Fruit fly (Drosophila melanogaster): ENCODE data around the gene APC7.

APC7 gene

dm6 chrX:6615476-6615875 is 18.6 kb downstream of the APC7 start (continued):
- TF ChIP-seq CG6854 (GFP tag; optimal IDR thresholded peaks at IDR 0.05) (no peak), Mad (GFP tag; optimal IDR thresholded peaks at IDR 0.05) (no peak), sob (GFP tag; IDR thresholded peaks at IDR 0.05) (peak; percentile 12; the same call in 1 of the 2 replicates), HLHmδ (GFP tag; optimal IDR thresholded peaks at IDR 0.05) (no peak), CG17568 (GFP tag; optimal IDR thresholded peaks at IDR 0.05) (no peak), vnd (GFP tag; IDR thresholded peaks at IDR 0.05; ENCODE audit: partially characterized antibody) (no peak), sd (tag; optimal IDR thresholded peaks at IDR 0.05) (peak; percentile 56), lola (GFP tag; optimal IDR thresholded peaks at IDR 0.05) (peak in 1 of 3 experiments; percentile 51), CG12391 (tag; optimal IDR thresholded peaks at IDR 0.05) (peak; percentile 34), Antp (GFP tag; optimal IDR thresholded peaks at IDR 0.05) (peak; percentile 71), CG7556 (GFP tag; optimal IDR thresholded peaks at IDR 0.05) (no peak), stc (GFP tag; IDR thresholded peaks at IDR 0.05) (peak; percentile 39; the same call in 1 of the 2 replicates), CG30403 (GFP tag; optimal IDR thresholded peaks at IDR 0.05) (peak; percentile 40), Gug (GFP tag; IDR thresholded peaks at IDR 0.05) (peak; percentile 69; the same call in 2 of the 4 replicates), Nf-YB (GFP tag; optimal IDR thresholded peaks at IDR 0.05) (no peak), CHES-1-like (GFP tag; optimal IDR thresholded peaks at IDR 0.05) (no peak), CG14965 (GFP tag; optimal IDR thresholded peaks at IDR 0.05; ENCODE audit: borderline replicate concordance) (no peak), PHDP (tag; optimal IDR thresholded peaks at IDR 0.05) (no peak), CG7745 (tag; optimal IDR thresholded peaks at IDR 0.05) (no peak), CG6689 (GFP tag; IDR thresholded peaks at IDR 0.05) (peak; percentile 74), Myb (GFP tag; optimal IDR thresholded peaks at IDR 0.05) (no peak), jumu (GFP tag; optimal IDR thresholded peaks at IDR 0.05) (peak; percentile 66), row (GFP tag; IDR thresholded peaks at IDR 0.05) (peak; percentile 77), slou (GFP tag; optimal IDR thresholded peaks at IDR 0.05) (no peak), abd-A (tag; optimal IDR thresholded peaks at IDR 0.05) (no peak), salm (tag; optimal IDR thresholded peaks at IDR 0.05) (no peak), az2 (GFP tag; optimal IDR thresholded peaks at IDR 0.05) (peak; percentile 52), jigr1 (GFP tag; IDR thresholded peaks at IDR 0.05) (no peak), inv (GFP tag; IDR thresholded peaks at IDR 0.05; ENCODE audit: partially characterized antibody) (no peak), Bteb2 (GFP tag; optimal IDR thresholded peaks at IDR 0.05) (no peak), fd102C (GFP tag; optimal IDR thresholded peaks at IDR 0.05) (no peak), Fer1 (GFP tag; optimal IDR thresholded peaks at IDR 0.05) (no peak), crol (GFP tag; IDR thresholded peaks at IDR 0.05) (no peak), CG6813 (GFP tag; optimal IDR thresholded peaks at IDR 0.05) (no peak), CG14710 (tag; optimal IDR thresholded peaks at IDR 0.05) (peak; percentile 49), CG15479 (GFP tag; optimal IDR thresholded peaks at IDR 0.05) (no peak), CG11696 (GFP tag; IDR thresholded peaks at IDR 0.05) (0 out of 2 replicates have a peak, but pooled peaks have one; percentile 28), gro (GFP tag; optimal IDR thresholded peaks at IDR 0.05) (no peak), rib (GFP tag; IDR thresholded peaks at IDR 0.05) (no peak), bigmax (GFP tag; optimal IDR thresholded peaks at IDR 0.05) (no peak), Deaf1 (tag; optimal IDR thresholded peaks at IDR 0.05) (no peak), sisA (GFP tag; IDR thresholded peaks at IDR 0.05) (peak; percentile 63), CG12155 (GFP tag; optimal IDR thresholded peaks at IDR 0.05) (no peak), tio (GFP tag; optimal IDR thresholded peaks at IDR 0.05) (no peak), CG4282 (GFP tag; optimal IDR thresholded peaks at IDR 0.05) (no peak), wor (GFP tag; IDR thresholded peaks at IDR 0.05) (peak; percentile 53), CG8089 (GFP tag; optimal IDR thresholded peaks at IDR 0.05) (no peak), CG9932 (GFP tag; IDR thresholded peaks at IDR 0.05) (no peak), Nf-YC (tag; optimal IDR thresholded peaks at IDR 0.05) (no peak), Neu2 (GFP tag; optimal IDR thresholded peaks at IDR 0.05; ENCODE audit: borderline replicate concordance) (no peak), CG7271 (tag; optimal IDR thresholded peaks at IDR 0.05) (no peak)

Data from whole organism, embryonic.